Worm (Caenorhabditis elegans) whole organism, L1 larva: Measurements from ENCODE around the gene C13C4.8.

Experiments used
- alr-1 ChIP-seq: fragments of 200-800 bp; sonication (Bioruptor generic); optimal IDR thresholded peaks from 2 replicates; lab custom pipeline; 2018; ENCODE audit warnings: borderline replicate concordance, mild to moderate bottlenecking, missing genetic modification characterization, missing compliant biosample characterization
- ceh-8 ChIP-seq: fragments of 200-800 bp; sonication (Bioruptor generic); optimal IDR thresholded peaks from 2 replicates; lab custom pipeline; 2018; ENCODE audit warnings: mild to moderate bottlenecking, missing genetic modification characterization, moderate library complexity, missing compliant biosample characterization
- ces-1 ChIP-seq: fragments of 150-350 bp; optimal IDR thresholded peaks from 2 replicates; lab custom pipeline; 2014; ENCODE audit warnings: missing biosample characterization, missing genetic modification reagents, missing genetic modification characterization
- dpl-1 ChIP-seq, 3 experiments: fragments of 150-350 bp in 2 of 3; sonication (generic microtip) in 1 of 3; optimal IDR thresholded peaks; 2 replicates each; lab custom pipeline; 2014 to 2017; ENCODE audit warnings: missing biosample characterization in 3 of 3, missing genetic modification characterization in 3 of 3, missing genetic modification reagents in 3 of 3
- egl-27 ChIP-seq, 2 experiments: fragments of 150-350 bp in 1 of 2; sonication (generic microtip); optimal IDR thresholded peaks; 3 replicates each; lab custom pipeline; 2017 to 2018; ENCODE audit warnings: missing biosample characterization in 2 of 2, missing genetic modification characterization in 2 of 2, missing genetic modification reagents in 2 of 2
- fkh-4 ChIP-seq: sonication (generic microtip); optimal IDR thresholded peaks from 2 replicates; lab custom pipeline; 2016; ENCODE audit warnings: missing compliant biosample characterization, missing genetic modification characterization, borderline replicate concordance
- fos-1 ChIP-seq: fragments of 150-350 bp; optimal IDR thresholded peaks from 2 replicates; lab custom pipeline; 2014; ENCODE audit warnings: missing biosample characterization, missing genetic modification characterization
- grh-1 ChIP-seq: fragments of 200-800 bp; sonication (Bioruptor generic); IDR thresholded peaks from 2 replicates; pipeline ENCODE4 v1.3.6; 2022; ENCODE audit warnings: missing genetic modification reagents, missing genetic modification characterization, missing compliant biosample characterization
- nhr-19 ChIP-seq: fragments of 200-800 bp; sonication (Bioruptor generic); conservative IDR thresholded peaks from 2 replicates; pipeline ENCODE4 v1.3.6; 2022; ENCODE audit warnings: missing genetic modification characterization, missing compliant biosample characterization
- nhr-77 ChIP-seq: fragments of 150-350 bp; optimal IDR thresholded peaks from 2 replicates; lab custom pipeline; 2014; ENCODE audit warnings: missing biosample characterization, missing genetic modification characterization
- snpc-4 ChIP-seq: fragments of 150-350 bp; optimal IDR thresholded peaks from 2 replicates; lab custom pipeline; 2014; ENCODE audit warnings: missing biosample characterization, missing genetic modification characterization
- tlp-1 ChIP-seq: fragments of 150-350 bp; optimal IDR thresholded peaks from 2 replicates; lab custom pipeline; 2014; ENCODE audit warnings: missing biosample characterization, missing genetic modification characterization

C13C4.8 gene

ce11 chrV:12162906-12163305, 45.1 kb downstream of the C13C4.8 start, which contains the start of gene srj-4:
Gene srj-4, plus strand, starts transcription at chrV:12163206.
- TF ChIP-seq egl-27 (tag; optimal IDR thresholded peaks at IDR 0.05; lab: Kevin White, UChicago) (no peak), ces-1 (GFP tag; lab: Kevin White, UChicago) (no peak), snpc-4 (tag; lab: Kevin White, UChicago) (no peak), nhr-19 (GFP tag; lab: Robert Waterston, UW) (no peak), alr-1 (no peak), fkh-4 (tag; lab: Kevin White, UChicago) (no peak), tlp-1 (tag; lab: Kevin White, UChicago) (no peak), fos-1 (tag; lab: Kevin White, UChicago) (no peak)

- TF ChIP-seq nhr-77 (tag; lab: Kevin White, UChicago) (no peak), ceh-8 (peak; percentile 43)
Measured at ce11 chrV:12167031-12167430, 49.2 kb downstream of the C13C4.8 start.

ce11 chrV:12167653-12168052, 49.9 kb downstream of the C13C4.8 start, which contains the start of gene col-37:
Gene col-37, minus strand, starts transcription at chrV:12167753.
- no peak for TF ChIP-seq grh-1 (GFP tag; lab: Robert Waterston, UW)
- no peak for TF ChIP-seq dpl-1 (GFP tag; optimal IDR thresholded peaks at IDR 0.05; lab: Kevin White, UChicago)
- no peak for TF ChIP-seq fkh-4 (tag; lab: Kevin White, UChicago)
